Fruit fly (Drosophila melanogaster): Measurements from ENCODE around the gene mus201.

Gene mus201

dm6 chr2L:8424090-8424470 lies 13.9 kb upstream of the mus201 start:
- TF ChIP-seq Rel (GFP tag; optimal IDR thresholded peaks at IDR 0.05) (no peak), Rel (tag; optimal IDR thresholded peaks at IDR 0.05) (peak; percentile 8), Sp1 (GFP tag; optimal IDR thresholded peaks at IDR 0.05) (no peak), rgr (GFP tag; optimal IDR thresholded peaks at IDR 0.05) (no peak), brk (GFP tag; optimal IDR thresholded peaks at IDR 0.05) (peak; percentile 38), h (GFP tag; optimal IDR thresholded peaks at IDR 0.05) (peak; percentile 6)

- TF ChIP-seq dmrt93B (GFP tag; optimal IDR thresholded peaks at IDR 0.05) (no peak), ey (GFP tag; optimal IDR thresholded peaks at IDR 0.05) (no peak), psq (GFP tag; optimal IDR thresholded peaks at IDR 0.05) (no peak), usp (GFP tag; optimal IDR thresholded peaks at IDR 0.05) (no peak), dl (GFP tag; optimal IDR thresholded peaks at IDR 0.05; ENCODE audit: insufficient read depth in 1 of 2, partially characterized antibody in 2 of 2) (peak in 1 of 2 experiments; percentile 13), Sp1 (GFP tag; optimal IDR thresholded peaks at IDR 0.05) (no peak), Hnf4 (GFP tag; optimal IDR thresholded peaks at IDR 0.05) (no peak), CG32264 (GFP tag; optimal IDR thresholded peaks at IDR 0.05) (no peak), brk (GFP tag; optimal IDR thresholded peaks at IDR 0.05) (no peak), Vsx2 (GFP tag; optimal IDR thresholded peaks at IDR 0.05; ENCODE audit: partially characterized antibody) (no peak), GATAd (GFP tag; optimal IDR thresholded peaks at IDR 0.05) (no peak), Dfd (GFP tag; optimal IDR thresholded peaks at IDR 0.05) (no peak), Dif (GFP tag; optimal IDR thresholded peaks at IDR 0.05; ENCODE audit: partially characterized antibody) (peak; percentile 22)
Observed at dm6 chr2L:8424662-8425208, 13.2 kb upstream of the mus201 start.

- TF ChIP-seq Dif (GFP tag; optimal IDR thresholded peaks at IDR 0.05; ENCODE audit: partially characterized antibody) (no peak), Hr83 (GFP tag; optimal IDR thresholded peaks at IDR 0.05; ENCODE audit: poor library complexity, severe bottlenecking) (no peak), tai (GFP tag; optimal IDR thresholded peaks at IDR 0.05) (peak; percentile 36), Hnf4 (GFP tag; optimal IDR thresholded peaks at IDR 0.05) (no peak), rgr (GFP tag; optimal IDR thresholded peaks at IDR 0.05) (no peak), OdsH (GFP tag; optimal IDR thresholded peaks at IDR 0.05) (no peak), HLH106 (tag; optimal IDR thresholded peaks at IDR 0.05) (no peak)
Observed at dm6 chr2L:8425212-8425611, 12.8 kb upstream of the mus201 start.

dm6 chr2L:8425962-8426759 lies 11.8 kb upstream of the mus201 start:
- TF ChIP-seq brk (GFP tag; optimal IDR thresholded peaks at IDR 0.05) (no peak), Rel (GFP tag; optimal IDR thresholded peaks at IDR 0.05) (no peak), Rel (tag; optimal IDR thresholded peaks at IDR 0.05) (no peak), Hnf4 (GFP tag; optimal IDR thresholded peaks at IDR 0.05) (peak; percentile 10), sage (GFP tag; optimal IDR thresholded peaks at IDR 0.05) (peak; percentile 17), Vsx2 (GFP tag; optimal IDR thresholded peaks at IDR 0.05; ENCODE audit: partially characterized antibody) (no peak), Jra (GFP tag; optimal IDR thresholded peaks at IDR 0.05) (peak; percentile 45), fru (GFP tag; optimal IDR thresholded peaks at IDR 0.05) (no peak), Dif (GFP tag; optimal IDR thresholded peaks at IDR 0.05; ENCODE audit: partially characterized antibody) (no peak)

- TF ChIP-seq Dif (GFP tag; optimal IDR thresholded peaks at IDR 0.05; ENCODE audit: partially characterized antibody) (no peak), jim (GFP tag; optimal IDR thresholded peaks at IDR 0.05) (no peak), br (GFP tag; optimal IDR thresholded peaks at IDR 0.05) (no peak), fru (GFP tag; optimal IDR thresholded peaks at IDR 0.05) (no peak), CG9705 (GFP tag; optimal IDR thresholded peaks at IDR 0.05) (no peak), Vsx2 (GFP tag; optimal IDR thresholded peaks at IDR 0.05; ENCODE audit: partially characterized antibody) (no peak), Sp1 (GFP tag; optimal IDR thresholded peaks at IDR 0.05) (no peak), GATAd (GFP tag; optimal IDR thresholded peaks at IDR 0.05) (no peak), Mio (GFP tag; optimal IDR thresholded peaks at IDR 0.05) (no peak), pan (optimal IDR thresholded peaks at IDR 0.05) (no peak), dsf (GFP tag; optimal IDR thresholded peaks at IDR 0.05; ENCODE audit: borderline replicate concordance) (no peak), sv (GFP tag; optimal IDR thresholded peaks at IDR 0.05) (no peak), usp (GFP tag; optimal IDR thresholded peaks at IDR 0.05) (no peak)
Observed at dm6 chr2L:8426801-8427200, 11.2 kb upstream of the mus201 start.
